Fruit fly (Drosophila melanogaster) whole organism, embryonic: ENCODE results near the gene CG11999.
A peak's percentile ranks its signal among the peaks of the same experiment; 100 is the strongest.

Experiments
- Bdp1 ChIP-seq: fragments of 200-800 bp; sonication (Bioruptor generic); optimal IDR thresholded peaks from 3 replicates; lab custom pipeline; 2016; ENCODE audit warnings: missing biosample characterization, missing genetic modification characterization
- CG10274 ChIP-seq: fragments of 200-800 bp; sonication (Bioruptor generic); optimal IDR thresholded peaks from 3 replicates; lab custom pipeline; 2017; ENCODE audit warnings: missing biosample characterization, mild to moderate bottlenecking, missing genetic modification characterization
- CG11695 ChIP-seq: fragments of 200-800 bp; sonication (Bioruptor generic); IDR thresholded peaks from 3 replicates; pipeline ENCODE4 v1.3.6; 2022; ENCODE audit warnings: missing biosample characterization, missing genetic modification characterization
- CG13287 ChIP-seq: fragments of 200-800 bp; sonication (Bioruptor generic); IDR thresholded peaks from 2 replicates; pipeline ENCODE4 v1.3.6; 2022; ENCODE audit warnings: missing biosample characterization, missing genetic modification characterization; ENCODE audit not compliant: partially characterized antibody
- CG13296 ChIP-seq: fragments of 200-800 bp; sonication (Bioruptor generic); optimal IDR thresholded peaks from 3 replicates; lab custom pipeline; 2018; ENCODE audit warnings: missing biosample characterization, mild to moderate bottlenecking, missing genetic modification characterization
- CG15011 ChIP-seq: fragments of 200-800 bp; sonication (Bioruptor generic); optimal IDR thresholded peaks from 3 replicates; lab custom pipeline; 2018; ENCODE audit warnings: missing biosample characterization, mild to moderate bottlenecking, missing genetic modification characterization
- CG18476 ChIP-seq: fragments of 200-800 bp; sonication (Bioruptor generic); optimal IDR thresholded peaks from 2 replicates; lab custom pipeline; 2016; ENCODE audit warnings: missing biosample characterization, mild to moderate bottlenecking, missing genetic modification characterization
- CG18599 ChIP-seq: fragments of 200-800 bp; sonication (Bioruptor generic); optimal IDR thresholded peaks from 3 replicates; lab custom pipeline; 2017; ENCODE audit warnings: missing biosample characterization, missing genetic modification characterization, mild to moderate bottlenecking, moderate library complexity, missing genetic modification reagents
- CG18619 ChIP-seq: fragments of 200-800 bp; sonication (Bioruptor generic); optimal IDR thresholded peaks from 3 replicates; lab custom pipeline; 2017; ENCODE audit warnings: missing biosample characterization, mild to moderate bottlenecking, missing genetic modification characterization
- CG3281 ChIP-seq: fragments of 200-800 bp; sonication (Bioruptor generic); optimal IDR thresholded peaks from 3 replicates; lab custom pipeline; 2017; ENCODE audit warnings: missing biosample characterization, mild to moderate bottlenecking, missing genetic modification characterization
- CG3847 ChIP-seq: fragments of 200-800 bp; sonication (Bioruptor generic); IDR thresholded peaks from 2 replicates; pipeline ENCODE4 v1.3.6; 2022; ENCODE audit warnings: missing biosample characterization, missing genetic modification characterization
- CG3995 ChIP-seq: fragments of 200-800 bp; sonication (Bioruptor generic); optimal IDR thresholded peaks from 3 replicates; lab custom pipeline; 2016; ENCODE audit warnings: missing biosample characterization, missing genetic modification characterization
- CG42726 ChIP-seq: fragments of 200-800 bp; sonication (Bioruptor generic); IDR thresholded peaks from 2 replicates; pipeline ENCODE4 v1.3.6; 2022; ENCODE audit warnings: missing biosample characterization, missing genetic modification characterization; ENCODE audit not compliant: partially characterized antibody
- CG5953 ChIP-seq: fragments of 200-800 bp; sonication (Bioruptor generic); IDR thresholded peaks from 2 replicates; pipeline ENCODE4 v1.3.6; 2022; ENCODE audit warnings: missing biosample characterization, missing genetic modification characterization
- CG6765 ChIP-seq: fragments of 200-800 bp; sonication (Bioruptor generic); optimal IDR thresholded peaks from 3 replicates; lab custom pipeline; 2017; ENCODE audit warnings: missing biosample characterization, mild to moderate bottlenecking, missing genetic modification characterization
- CG6791 ChIP-seq: fragments of 200-800 bp; sonication (Bioruptor generic); IDR thresholded peaks from 3 replicates; pipeline ENCODE4 v1.3.6; 2022; ENCODE audit warnings: missing biosample characterization, missing genetic modification characterization; ENCODE audit not compliant: partially characterized antibody
- CG6813 ChIP-seq: fragments of 200-800 bp; sonication (Bioruptor generic); optimal IDR thresholded peaks from 2 replicates; lab custom pipeline; 2017; ENCODE audit warnings: missing biosample characterization, missing genetic modification characterization, mild to moderate bottlenecking, moderate library complexity, missing genetic modification reagents
- CG7839 ChIP-seq: fragments of 200-800 bp; sonication (Bioruptor generic); optimal IDR thresholded peaks from 3 replicates; lab custom pipeline; 2018; ENCODE audit warnings: missing biosample characterization, mild to moderate bottlenecking, missing genetic modification characterization, moderate library complexity
- CG8388 ChIP-seq: fragments of 200-800 bp; sonication (Bioruptor generic); optimal IDR thresholded peaks from 2 replicates; lab custom pipeline; 2019; ENCODE audit warnings: missing biosample characterization, mild to moderate bottlenecking, missing genetic modification characterization, moderate library complexity
- Deaf1 ChIP-seq: fragments of 200-800 bp; optimal IDR thresholded peaks from 3 replicates; lab custom pipeline; 2019; ENCODE audit warnings: missing biosample characterization, mild to moderate bottlenecking, missing genetic modification characterization, moderate library complexity
- Dfd ChIP-seq, 2 experiments: fragments of >200 bp; optimal IDR thresholded peaks; 2 replicates each; lab custom pipeline; 2017; ENCODE audit warnings: missing biosample characterization in 2 of 2, missing genetic modification characterization in 2 of 2
- E2f1 ChIP-seq: fragments of 200-800 bp; sonication (Bioruptor generic); IDR thresholded peaks from 2 replicates; pipeline ENCODE4 v1.3.6; 2022; ENCODE audit warnings: missing biosample characterization, missing genetic modification characterization
- H15 ChIP-seq: fragments of 200-800 bp; sonication (Bioruptor generic); IDR thresholded peaks from 3 replicates; pipeline ENCODE4 v1.3.6; 2022; ENCODE audit warnings: missing biosample characterization, missing genetic modification characterization
- Hmx ChIP-seq: fragments of 200-800 bp; sonication (Bioruptor generic); optimal IDR thresholded peaks from 2 replicates; lab custom pipeline; 2016; ENCODE audit warnings: missing biosample characterization, missing genetic modification characterization
- Hsf ChIP-seq: fragments of 200-800 bp; sonication (Bioruptor generic); optimal IDR thresholded peaks from 3 replicates; lab custom pipeline; 2016; ENCODE audit warnings: missing biosample characterization, missing genetic modification characterization
- MESR4 ChIP-seq: fragments of 200-800 bp; sonication (Bioruptor generic); optimal IDR thresholded peaks from 2 replicates; lab custom pipeline; 2018; ENCODE audit warnings: missing biosample characterization, mild to moderate bottlenecking, missing genetic modification characterization, moderate library complexity
- Max ChIP-seq: fragments of 200-800 bp; sonication (Bioruptor generic); optimal IDR thresholded peaks from 2 replicates; lab custom pipeline; 2016; ENCODE audit warnings: missing biosample characterization, mild to moderate bottlenecking, missing genetic modification characterization
- Side ChIP-seq: fragments of 200-800 bp; sonication (Bioruptor generic); optimal IDR thresholded peaks from 2 replicates; lab custom pipeline; 2016; ENCODE audit warnings: missing biosample characterization, missing genetic modification characterization
- ato ChIP-seq: fragments of 200-800 bp; sonication (Bioruptor generic); IDR thresholded peaks from 2 replicates; pipeline ENCODE4 v1.3.6; 2022; ENCODE audit warnings: missing biosample characterization, missing genetic modification characterization; ENCODE audit not compliant: partially characterized antibody
- bab2 ChIP-seq: fragments of 200-800 bp; sonication (Bioruptor generic); optimal IDR thresholded peaks from 2 replicates; lab custom pipeline; 2016; ENCODE audit warnings: missing biosample characterization, missing genetic modification characterization
- btn ChIP-seq: fragments of 200-800 bp; sonication (Bioruptor generic); optimal IDR thresholded peaks from 2 replicates; lab custom pipeline; 2016; ENCODE audit warnings: missing biosample characterization, missing genetic modification characterization
- cad ChIP-seq: fragments of >200 bp; optimal IDR thresholded peaks from 2 replicates; lab custom pipeline; 2017; ENCODE audit warnings: missing biosample characterization, missing genetic modification characterization
- chif ChIP-seq, 2 experiments: fragments of 200-800 bp; sonication (Bioruptor generic); optimal IDR thresholded peaks; 3 replicates each; lab custom pipeline; 2016; ENCODE audit warnings: missing biosample characterization in 2 of 2, missing genetic modification characterization in 2 of 2
- chinmo ChIP-seq: fragments of 200-800 bp; sonication (Bioruptor generic); IDR thresholded peaks from 4 replicates; pipeline ENCODE4 v1.3.6; 2022; ENCODE audit warnings: missing biosample characterization, missing genetic modification characterization; ENCODE audit not compliant: partially characterized antibody
- ewg ChIP-seq: fragments of 200-800 bp; sonication (Bioruptor generic); optimal IDR thresholded peaks from 3 replicates; lab custom pipeline; 2017; ENCODE audit warnings: mild to moderate bottlenecking, missing biosample characterization, missing genetic modification reagents, missing genetic modification characterization
- fd3F ChIP-seq: fragments of 200-800 bp; sonication (Bioruptor generic); optimal IDR thresholded peaks from 2 replicates; lab custom pipeline; 2018; ENCODE audit warnings: missing biosample characterization, mild to moderate bottlenecking, missing genetic modification characterization, moderate library complexity
- ham ChIP-seq: fragments of 200-800 bp; sonication (Bioruptor generic); IDR thresholded peaks from 2 replicates; pipeline ENCODE4 v1.3.6; 2022; ENCODE audit warnings: missing biosample characterization, missing genetic modification characterization
- jing ChIP-seq: fragments of 200-800 bp; sonication (Bioruptor generic); optimal IDR thresholded peaks from 2 replicates; lab custom pipeline; 2018; ENCODE audit warnings: missing biosample characterization, mild to moderate bottlenecking, missing genetic modification characterization
- kah ChIP-seq: fragments of 200-800 bp; sonication (Bioruptor generic); optimal IDR thresholded peaks from 2 replicates; lab custom pipeline; 2018; ENCODE audit warnings: missing biosample characterization, mild to moderate bottlenecking, missing genetic modification characterization
- knrl ChIP-seq: fragments of 200-800 bp; sonication (Bioruptor generic); IDR thresholded peaks from 3 replicates; pipeline ENCODE4 v1.3.6; 2022; ENCODE audit warnings: missing biosample characterization, missing genetic modification characterization; ENCODE audit not compliant: partially characterized antibody
- peb ChIP-seq: fragments of 200-800 bp; sonication (Bioruptor generic); IDR thresholded peaks from 2 replicates; pipeline ENCODE4 v1.3.6; 2022; ENCODE audit warnings: missing biosample characterization, missing genetic modification characterization
- schlank ChIP-seq: fragments of 200-800 bp; sonication (Bioruptor generic); optimal IDR thresholded peaks from 2 replicates; lab custom pipeline; 2018; ENCODE audit warnings: missing biosample characterization, mild to moderate bottlenecking, missing genetic modification characterization
- sim ChIP-seq: fragments of 200-800 bp; sonication (Bioruptor generic); IDR thresholded peaks from 2 replicates; pipeline ENCODE4 v1.3.6; 2022; ENCODE audit warnings: missing biosample characterization, missing genetic modification characterization
- sisA ChIP-seq: fragments of 200-800 bp; sonication (Bioruptor generic); IDR thresholded peaks from 2 replicates; pipeline ENCODE4 v1.3.6; 2022; ENCODE audit warnings: missing biosample characterization, missing genetic modification characterization
- sr ChIP-seq: fragments of 200-800 bp; sonication (Bioruptor generic); IDR thresholded peaks from 3 replicates; pipeline ENCODE4 v1.3.6; 2022; ENCODE audit warnings: missing biosample characterization, missing genetic modification characterization
- ssp ChIP-seq: fragments of 200-800 bp; sonication (Bioruptor generic); IDR thresholded peaks from 2 replicates; pipeline ENCODE4 v1.3.6; 2022; ENCODE audit warnings: missing biosample characterization, missing genetic modification characterization
- tap ChIP-seq: fragments of 200-800 bp; optimal IDR thresholded peaks from 3 replicates; lab custom pipeline; 2019; ENCODE audit warnings: missing biosample characterization, mild to moderate bottlenecking, missing genetic modification characterization, moderate library complexity
- tll ChIP-seq, 2 experiments: fragments of 200-800 bp in 1 of 2; fragments of >200 bp in 1 of 2; sonication (Bioruptor generic) in 1 of 2; optimal IDR thresholded peaks; 2 replicates each; lab custom pipeline; 2017 to 2019; ENCODE audit warnings: missing biosample characterization in 2 of 2, missing genetic modification characterization in 2 of 2, mild to moderate bottlenecking in 1 of 2, moderate library complexity in 1 of 2
- unc-4 ChIP-seq: fragments of 200-800 bp; sonication (Bioruptor generic); IDR thresholded peaks from 2 replicates; pipeline ENCODE4 v1.3.6; 2022; ENCODE audit warnings: missing biosample characterization, missing genetic modification characterization; ENCODE audit not compliant: partially characterized antibody

CG11999 gene

dm6 chr3R:5389034-5389433 is 34.5 kb upstream of the CG11999 start (continued):
- no peak for TF ChIP-seq jing (GFP tag; lab: Kevin White, UChicago)
- TF ChIP-seq CG18476, result no peak
- no peak for TF ChIP-seq ewg (GFP tag; lab: Kevin White, UChicago)
- no peak for TF ChIP-seq CG6765 (GFP tag; lab: Kevin White, UChicago)
- TF ChIP-seq ssp (GFP tag; lab: Robert Waterston, UW), result no peak
- no peak for TF ChIP-seq CG6813 (GFP tag; lab: Kevin White, UChicago)
- TF ChIP-seq cad (GFP tag; lab: Kevin White, UChicago), result no peak

- no peak for TF ChIP-seq CG3281 (GFP tag; lab: Kevin White, UChicago)
- no peak for TF ChIP-seq CG13296
- no peak for TF ChIP-seq CG18599 (GFP tag; lab: Kevin White, UChicago)
- TF ChIP-seq CG15011 (GFP tag; lab: Kevin White, UChicago), result no peak
- TF ChIP-seq chinmo (GFP tag; lab: Robert Waterston, UW), result 0 out of 4 replicates have a peak, but pooled peaks have one; percentile 77
- no peak for TF ChIP-seq CG3995 (GFP tag; lab: Kevin White, UChicago)
- TF ChIP-seq sr, result no peak
- no peak for TF ChIP-seq CG7839 (tag; lab: Kevin White, UChicago)
- TF ChIP-seq Hmx (GFP tag; lab: Kevin White, UChicago), result no peak
- TF ChIP-seq ham (GFP tag; lab: Robert Waterston, UW), result no peak
- TF ChIP-seq Dfd (GFP tag; optimal IDR thresholded peaks at IDR 0.05; lab: Kevin White, UChicago), result no peak
- no peak for TF ChIP-seq fd3F (GFP tag; lab: Kevin White, UChicago)
- TF ChIP-seq Bdp1 (GFP tag; lab: Kevin White, UChicago), result peak; percentile 93
- no peak for TF ChIP-seq CG8388 (GFP tag; lab: Kevin White, UChicago)
- no peak for TF ChIP-seq MESR4 (GFP tag; lab: Kevin White, UChicago)
- no peak for TF ChIP-seq sisA (GFP tag; lab: Robert Waterston, UW)
- TF ChIP-seq kah (GFP tag; lab: Kevin White, UChicago), result no peak
- no peak for TF ChIP-seq chif (GFP tag; optimal IDR thresholded peaks at IDR 0.05; lab: Kevin White, UChicago)
- TF ChIP-seq sim (GFP tag; lab: Robert Waterston, UW), result no peak
- TF ChIP-seq bab2, result no peak
- TF ChIP-seq tll (GFP tag; optimal IDR thresholded peaks at IDR 0.05; lab: Kevin White, UChicago), result no peak
- no peak for TF ChIP-seq H15 (GFP tag; lab: Robert Waterston, UW)
- TF ChIP-seq Deaf1 (tag; lab: Kevin White, UChicago), result no peak
- 0 out of 3 replicates have a peak, but pooled peaks have one; percentile 15 for TF ChIP-seq knrl (GFP tag; lab: Robert Waterston, UW)
- no peak for TF ChIP-seq CG3847
- 0 out of 2 replicates have a peak, but pooled peaks have one; percentile 17 for TF ChIP-seq ato (GFP tag; lab: Robert Waterston, UW)
- TF ChIP-seq schlank (tag; lab: Kevin White, UChicago), result no peak
- TF ChIP-seq CG11695 (GFP tag; lab: Robert Waterston, UW), result no peak
- TF ChIP-seq peb (GFP tag; lab: Robert Waterston, UW), result no peak
- TF ChIP-seq CG10274 (GFP tag; lab: Kevin White, UChicago), result no peak
- TF ChIP-seq unc-4 (GFP tag; lab: Robert Waterston, UW), result 0 out of 2 replicates have a peak, but pooled peaks have one; percentile 36
- no peak for TF ChIP-seq Hsf (GFP tag; lab: Kevin White, UChicago)
- TF ChIP-seq CG5953 (GFP tag; lab: Robert Waterston, UW), result no peak
- TF ChIP-seq CG42726 (GFP tag; lab: Robert Waterston, UW), result 0 out of 2 replicates have a peak, but pooled peaks have one; percentile 9
- TF ChIP-seq E2f1 (GFP tag; lab: Robert Waterston, UW), result no peak
- no peak for TF ChIP-seq CG13287 (GFP tag; lab: Robert Waterston, UW)
- no peak for TF ChIP-seq tap (tag; lab: Kevin White, UChicago)
- TF ChIP-seq CG18619 (GFP tag; lab: Kevin White, UChicago), result no peak
- peak; percentile 47; the same call in 1 of the 3 replicates for TF ChIP-seq CG6791 (GFP tag; lab: Robert Waterston, UW)
- no peak for TF ChIP-seq Side (GFP tag; lab: Kevin White, UChicago)
- no peak for TF ChIP-seq Max (GFP tag; lab: Kevin White, UChicago)
- no peak for TF ChIP-seq btn (GFP tag; lab: Kevin White, UChicago)
Observed at dm6 chr3R:5387996-5388395, 33.4 kb upstream of the CG11999 start.
